Fruit fly (Drosophila melanogaster): Measurements from ENCODE around the gene Glut4EF.

dm6 chr3R:9950984-9951383, 76.5 kb downstream of the Glut4EF start:
- no peak for TF ChIP-seq fd59A (GFP tag; optimal IDR thresholded peaks at IDR 0.05)
- no peak for TF ChIP-seq CG16779 (tag; optimal IDR thresholded peaks at IDR 0.05)
- TF ChIP-seq Smox (GFP tag; optimal IDR thresholded peaks at IDR 0.05) = no peak

All from whole organism, prepupa.